Worm (Caenorhabditis elegans): ENCODE results near the gene ztf-1.

ce11 chrIII:8785426-8785825, 6.7 kb downstream of the ztf-1 start:
- no peak for TF ChIP-seq lsy-2 (tag; optimal IDR thresholded peaks at IDR 0.05)
- TF ChIP-seq unc-62 (GFP tag; optimal IDR thresholded peaks at IDR 0.05), result no peak
- TF ChIP-seq nhr-12 (tag; optimal IDR thresholded peaks at IDR 0.05), result no peak
- no peak for TF ChIP-seq ces-1 (GFP tag; optimal IDR thresholded peaks at IDR 0.05)
- TF ChIP-seq ztf-11 (tag; optimal IDR thresholded peaks at IDR 0.05), result no peak
- no peak for TF ChIP-seq lin-32 (GFP tag; optimal IDR thresholded peaks at IDR 0.05)
- no peak for TF ChIP-seq elt-1 (tag; optimal IDR thresholded peaks at IDR 0.05; ENCODE audit: borderline replicate concordance, insufficient read depth)
- TF ChIP-seq ceh-83 (GFP tag; optimal IDR thresholded peaks at IDR 0.05), result no peak

All from whole organism, mixed stage, embryonic.